Fruit fly (Drosophila melanogaster): ENCODE data around the gene Ilp6.

dm6 chrX:2305842-2306300 lies 28.6 kb downstream of the Ilp6 start:
- TF ChIP-seq CG14711 (tag; optimal IDR thresholded peaks at IDR 0.05) (no peak), CG7045 (GFP tag; optimal IDR thresholded peaks at IDR 0.05) (no peak), Crg-1 (GFP tag; optimal IDR thresholded peaks at IDR 0.05) (no peak), pad (GFP tag; optimal IDR thresholded peaks at IDR 0.05) (peak; percentile 24), kay (GFP tag; ENCODE audit: borderline replicate concordance) (no peak), Hr96 (GFP tag; optimal IDR thresholded peaks at IDR 0.05) (no peak), bab1 (GFP tag; optimal IDR thresholded peaks at IDR 0.05) (no peak), CG11617 (GFP tag; optimal IDR thresholded peaks at IDR 0.05) (no peak), CG7101 (tag; optimal IDR thresholded peaks at IDR 0.05) (no peak), ovo (GFP tag; optimal IDR thresholded peaks at IDR 0.05) (no peak), cic (GFP tag; optimal IDR thresholded peaks at IDR 0.05) (peak; percentile 23), Mnt (GFP tag; optimal IDR thresholded peaks at IDR 0.05) (peak; percentile 59)
